Worm (Caenorhabditis elegans) whole organism, L4 larva: ENCODE data around the gene F38A5.6.

Source experiments
- F10B5.3 ChIP-seq: sonication (generic microtip); optimal IDR thresholded peaks from 2 replicates; lab custom pipeline; 2016; ENCODE audit warnings: mild to moderate bottlenecking, missing genetic modification characterization, missing compliant biosample characterization
- Y48G9A.11 ChIP-seq: fragments of 200-800 bp; sonication (Bioruptor generic); IDR thresholded peaks from 2 replicates; pipeline ENCODE4 v1.3.6; 2022; ENCODE audit warnings: missing genetic modification reagents, missing genetic modification characterization, missing compliant biosample characterization
- ZK337.2 ChIP-seq: fragments of 200-800 bp; sonication (Bioruptor generic); IDR thresholded peaks from 2 replicates; pipeline ENCODE4 v1.3.6; 2022; ENCODE audit warnings: missing genetic modification reagents, missing genetic modification characterization, missing compliant biosample characterization
- ZK546.5 ChIP-seq, 2 experiments: sonication (generic microtip); optimal IDR thresholded peaks; 2 replicates each; lab custom pipeline; 2017; ENCODE audit warnings: missing biosample characterization in 2 of 2, missing genetic modification characterization in 2 of 2
- aha-1 ChIP-seq: fragments of 150-350 bp; peaks from one replicate; lab custom pipeline; 2014; ENCODE audit warnings: missing biosample characterization, missing genetic modification characterization
- ceh-20 ChIP-seq: fragments of 200-800 bp; sonication (Bioruptor generic); IDR thresholded peaks from 2 replicates; pipeline ENCODE4 v1.3.6; 2022; ENCODE audit warnings: missing genetic modification reagents, missing genetic modification characterization, missing compliant biosample characterization
- ceh-28 ChIP-seq: fragments of 150-350 bp; optimal IDR thresholded peaks from 2 replicates; lab custom pipeline; 2014; ENCODE audit warnings: missing biosample characterization, missing genetic modification reagents, missing genetic modification characterization
- ceh-62 ChIP-seq: sonication (generic microtip); optimal IDR thresholded peaks from 2 replicates; lab custom pipeline; 2017; ENCODE audit warnings: missing biosample characterization, missing genetic modification characterization
- ceh-82 ChIP-seq: sonication (generic microtip); optimal IDR thresholded peaks from 2 replicates; lab custom pipeline; 2017; ENCODE audit warnings: missing biosample characterization, missing genetic modification characterization
- cey-2 ChIP-seq: sonication (generic microtip); optimal IDR thresholded peaks from 3 replicates; lab custom pipeline; 2017; ENCODE audit warnings: missing genetic modification characterization, mild to moderate bottlenecking, missing compliant biosample characterization, antibody characterized with exemption, borderline replicate concordance; ENCODE audit not compliant: insufficient read depth
- dmd-8 ChIP-seq: fragments of 200-800 bp; sonication (Bioruptor generic); IDR thresholded peaks from 2 replicates; pipeline ENCODE4 v1.3.6; 2022; ENCODE audit warnings: missing genetic modification characterization, missing compliant biosample characterization
- dmd-9 ChIP-seq: fragments of 200-800 bp; sonication (Bioruptor generic); IDR thresholded peaks from 2 replicates; pipeline ENCODE4 v1.3.6; 2022; ENCODE audit warnings: missing genetic modification reagents, missing genetic modification characterization, missing compliant biosample characterization
- egl-43 ChIP-seq: fragments of 200-800 bp; sonication (Bioruptor generic); IDR thresholded peaks from 2 replicates; pipeline ENCODE4 v1.3.6; 2022; ENCODE audit warnings: missing genetic modification reagents, missing genetic modification characterization, missing compliant biosample characterization
- hlh-11 ChIP-seq: fragments of 200-800 bp; sonication (Bioruptor generic); optimal IDR thresholded peaks from 2 replicates; lab custom pipeline; 2018; ENCODE audit warnings: mild to moderate bottlenecking, missing genetic modification characterization, missing compliant biosample characterization
- lim-7 ChIP-seq: fragments of 200-800 bp; sonication (Bioruptor generic); IDR thresholded peaks from 2 replicates; pipeline ENCODE4 v1.3.6; 2022; ENCODE audit warnings: missing genetic modification characterization, missing compliant biosample characterization
- lin-13 ChIP-seq: fragments of 150-350 bp; optimal IDR thresholded peaks from 2 replicates; lab custom pipeline; 2014; ENCODE audit warnings: missing biosample characterization, missing genetic modification reagents, missing genetic modification characterization
- lin-29 ChIP-seq: fragments of 200-800 bp; sonication (Bioruptor generic); IDR thresholded peaks from 2 replicates; pipeline ENCODE4 v1.3.6; 2022; ENCODE audit warnings: missing genetic modification reagents, missing genetic modification characterization, missing compliant biosample characterization
- mxl-2 ChIP-seq: fragments of 200-800 bp; sonication (Bioruptor generic); conservative IDR thresholded peaks from 2 replicates; pipeline ENCODE4 v1.3.6; 2022; ENCODE audit warnings: missing genetic modification reagents, missing genetic modification characterization, missing compliant biosample characterization
- mxl-3 ChIP-seq: fragments of 200-800 bp; sonication (Bioruptor generic); optimal IDR thresholded peaks from 2 replicates; lab custom pipeline; 2018; ENCODE audit warnings: mild to moderate bottlenecking, missing genetic modification characterization, missing compliant biosample characterization
- nhr-25 ChIP-seq: sonication (generic microtip); optimal IDR thresholded peaks from 2 replicates; lab custom pipeline; 2017; ENCODE audit warnings: missing genetic modification characterization, mild to moderate bottlenecking, missing compliant biosample characterization, antibody characterized with exemption, moderate library complexity, borderline replicate concordance; ENCODE audit not compliant: insufficient read depth
- nhr-28 ChIP-seq: fragments of 150-350 bp; optimal IDR thresholded peaks from 2 replicates; lab custom pipeline; 2014; ENCODE audit warnings: missing biosample characterization, missing genetic modification characterization
- nhr-41 ChIP-seq: fragments of 200-800 bp; sonication (Bioruptor generic); IDR thresholded peaks from 2 replicates; pipeline ENCODE4 v1.3.6; 2022; ENCODE audit warnings: missing genetic modification reagents, missing genetic modification characterization, missing compliant biosample characterization
- nhr-77 ChIP-seq: fragments of 150-350 bp; optimal IDR thresholded peaks from 2 replicates; lab custom pipeline; 2014; ENCODE audit warnings: missing biosample characterization, missing genetic modification characterization
- php-3 ChIP-seq: fragments of 200-800 bp; sonication (Bioruptor generic); IDR thresholded peaks from 2 replicates; pipeline ENCODE4 v1.3.6; 2022; ENCODE audit warnings: missing genetic modification reagents, missing genetic modification characterization, missing compliant biosample characterization
- saeg-2 ChIP-seq: fragments of 200-800 bp; sonication (Bioruptor generic); IDR thresholded peaks from 2 replicates; pipeline ENCODE4 v1.3.6; 2022; ENCODE audit warnings: missing genetic modification reagents, missing genetic modification characterization, missing compliant biosample characterization
- sdz-12 ChIP-seq: fragments of 200-800 bp; sonication (Bioruptor generic); optimal IDR thresholded peaks from 2 replicates; lab custom pipeline; 2018; ENCODE audit warnings: mild to moderate bottlenecking, missing genetic modification characterization, missing compliant biosample characterization
- snpc-1.2 ChIP-seq: fragments of 200-800 bp; sonication (Bioruptor generic); IDR thresholded peaks from 2 replicates; pipeline ENCODE4 v1.3.6; 2022; ENCODE audit warnings: missing genetic modification reagents, missing genetic modification characterization, missing compliant biosample characterization
- snpc-4 ChIP-seq: fragments of 150-350 bp; optimal IDR thresholded peaks from 2 replicates; lab custom pipeline; 2014; ENCODE audit warnings: missing biosample characterization, missing genetic modification characterization
- tra-1 ChIP-seq: fragments of 200-800 bp; sonication (Bioruptor generic); IDR thresholded peaks from 2 replicates; pipeline ENCODE4 v1.3.6; 2022; ENCODE audit warnings: missing genetic modification reagents, missing genetic modification characterization, missing compliant biosample characterization
- unc-130 ChIP-seq: sonication (generic microtip); optimal IDR thresholded peaks from 2 replicates; lab custom pipeline; 2016; ENCODE audit warnings: missing genetic modification reagents, missing genetic modification characterization, missing compliant biosample characterization
- unc-62 ChIP-seq, 3 experiments: fragments of 150-350 bp in 1 of 3; sonication (generic microtip); optimal IDR thresholded peaks in 2 of 3; peaks in 1 of 3; 1 replicate in 1 of 3; 2 replicates in 2 of 3; lab custom pipeline; 2014 to 2017; ENCODE audit warnings: missing biosample characterization in 3 of 3, missing genetic modification characterization in 3 of 3, missing genetic modification reagents in 3 of 3, missing genotype in 1 of 3
- vab-7 ChIP-seq: fragments of 200-800 bp; sonication (Bioruptor generic); IDR thresholded peaks from 2 replicates; pipeline ENCODE4 v1.3.6; 2022; ENCODE audit warnings: missing genetic modification reagents, missing genetic modification characterization, missing compliant biosample characterization
- zip-11 ChIP-seq: fragments of 200-800 bp; sonication (Bioruptor generic); IDR thresholded peaks from 2 replicates; pipeline ENCODE4 v1.3.6; 2022; ENCODE audit warnings: missing genetic modification characterization, missing compliant biosample characterization
- ztf-7 ChIP-seq: fragments of 150-350 bp; optimal IDR thresholded peaks from 2 replicates; lab custom pipeline; 2014; ENCODE audit warnings: missing biosample characterization, missing genetic modification characterization

Gene F38A5.6

ce11 chrIV:6574343-6574742 lies 22.9 kb downstream of the F38A5.6 start (continued):
- TF ChIP-seq sdz-12 (GFP tag; lab: Kevin White, UChicago) (no peak), saeg-2 (no peak), snpc-4 (tag; lab: Kevin White, UChicago) (no peak), ceh-62 (tag; lab: Kevin White, UChicago) (no peak), dmd-8 (GFP tag; lab: Robert Waterston, UW) (no peak), F10B5.3 (tag; lab: Kevin White, UChicago) (no peak), lin-13 (GFP tag; lab: Kevin White, UChicago) (no peak), zip-11 (no peak), nhr-25 (no peak), hlh-11 (peak; percentile 70), snpc-1.2 (GFP tag; lab: Robert Waterston, UW) (no peak), cey-2 (no peak)

ce11 chrIV:6572655-6573054 lies 24.5 kb downstream of the F38A5.6 start:
- TF ChIP-seq dmd-9 (GFP tag; lab: Robert Waterston, UW) (no peak), nhr-28 (peak; percentile 10), aha-1 (tag; lab: Kevin White, UChicago) (peak; percentile 42), mxl-3 (GFP tag; lab: Kevin White, UChicago) (no peak), ZK546.5 (tag; optimal IDR thresholded peaks at IDR 0.05; lab: Kevin White, UChicago) (no peak), Y48G9A.11 (GFP tag; lab: Robert Waterston, UW) (no peak), ZK337.2 (GFP tag; lab: Robert Waterston, UW) (no peak)

- no peak for TF ChIP-seq tra-1 (GFP tag; lab: Robert Waterston, UW)
Measured at ce11 chrIV:6572238-6572637, 25.0 kb downstream of the F38A5.6 start, which contains the start of gene bicd-1. Gene bicd-1, minus strand, starts transcription at chrIV:6572338.

- TF ChIP-seq lim-7: no peak
- no peak for TF ChIP-seq cey-2
- TF ChIP-seq unc-62 (GFP tag; optimal IDR thresholded peaks at IDR 0.05 in 1 of 2; lab: Kevin White, UChicago): no peak
- TF ChIP-seq unc-62 (tag; optimal IDR thresholded peaks at IDR 0.05; lab: Kevin White, UChicago): no peak
- no peak for TF ChIP-seq vab-7 (GFP tag; lab: Robert Waterston, UW)
- TF ChIP-seq tra-1 (GFP tag; lab: Robert Waterston, UW): no peak
- no peak for TF ChIP-seq ceh-28 (tag; lab: Kevin White, UChicago)
- no peak for TF ChIP-seq snpc-1.2 (GFP tag; lab: Robert Waterston, UW)
- TF ChIP-seq egl-43: no peak
- TF ChIP-seq ztf-7 (tag; lab: Kevin White, UChicago): no peak
- TF ChIP-seq php-3 (GFP tag; lab: Robert Waterston, UW): no peak
- TF ChIP-seq unc-130 (GFP tag; lab: Kevin White, UChicago): no peak
- no peak for TF ChIP-seq nhr-41 (GFP tag; lab: Robert Waterston, UW)
- no peak for TF ChIP-seq nhr-77 (tag; lab: Kevin White, UChicago)
- no peak for TF ChIP-seq mxl-2 (GFP tag; lab: Robert Waterston, UW)
- no peak for TF ChIP-seq ceh-20
- no peak for TF ChIP-seq nhr-28
Measured at ce11 chrIV:6565605-6566004, 31.6 kb downstream of the F38A5.6 start.

- TF ChIP-seq lin-29 (GFP tag; lab: Robert Waterston, UW): no peak
- TF ChIP-seq ceh-82 (tag; lab: Kevin White, UChicago): no peak
- peak in 1 of 2 experiments; percentile 50 for TF ChIP-seq unc-62 (GFP tag; optimal IDR thresholded peaks at IDR 0.05 in 1 of 2; lab: Kevin White, UChicago)
- no peak for TF ChIP-seq unc-62 (tag; optimal IDR thresholded peaks at IDR 0.05; lab: Kevin White, UChicago)
- TF ChIP-seq snpc-1.2 (GFP tag; lab: Robert Waterston, UW): 0 out of 2 replicates have a peak, but pooled peaks have one; percentile 62
Measured at ce11 chrIV:6562039-6562438, 35.2 kb downstream of the F38A5.6 start.
